Worm (Caenorhabditis elegans): ENCODE measurements around the gene smf-2.
A peak's percentile ranks its signal among the peaks of the same experiment; 100 is the strongest.

The smf-2 gene

ce11 chrX:6736358-6736991 lies 18.0 kb upstream of the smf-2 start:
- TF ChIP-seq lin-39 (tag; optimal IDR thresholded peaks at IDR 0.05) (no peak), unc-86 (tag; optimal IDR thresholded peaks at IDR 0.05) (peak; percentile 40), dsc-1 (tag; optimal IDR thresholded peaks at IDR 0.05) (peak; percentile 68), sup-37 (GFP tag; optimal IDR thresholded peaks at IDR 0.05) (no peak), snpc-4 (tag; optimal IDR thresholded peaks at IDR 0.05) (no peak), unc-98 (GFP tag; IDR thresholded peaks at IDR 0.05) (no peak), dpl-1 (GFP tag; optimal IDR thresholded peaks at IDR 0.05) (peak in 1 of 3 experiments; percentile 17), ceh-88 (GFP tag; IDR thresholded peaks at IDR 0.05) (no peak), ama-1 (optimal IDR thresholded peaks at IDR 0.05) (no peak), sox-4 (tag; optimal IDR thresholded peaks at IDR 0.05) (peak; percentile 47), ces-1 (GFP tag; optimal IDR thresholded peaks at IDR 0.05) (no peak), lin-35 (GFP tag; optimal IDR thresholded peaks at IDR 0.05) (peak in 1 of 2 experiments; percentile 76), unc-30 (tag; optimal IDR thresholded peaks at IDR 0.05) (no peak), grh-1 (GFP tag; IDR thresholded peaks at IDR 0.05) (peak; percentile 68), ceh-90 (tag; optimal IDR thresholded peaks at IDR 0.05) (no peak), nhr-84 (tag; optimal IDR thresholded peaks at IDR 0.05) (no peak), aly-2 (tag; optimal IDR thresholded peaks at IDR 0.05) (no peak), nhr-77 (tag; optimal IDR thresholded peaks at IDR 0.05) (peak; percentile 3), efl-3 (GFP tag; optimal IDR thresholded peaks at IDR 0.05) (no peak), lin-13 (GFP tag; optimal IDR thresholded peaks at IDR 0.05) (no peak), pqm-1 (tag; optimal IDR thresholded peaks at IDR 0.05) (no peak), elt-3 (tag; optimal IDR thresholded peaks at IDR 0.05) (peak; percentile 94 to 99 (median 98)), rnt-1 (tag; optimal IDR thresholded peaks at IDR 0.05) (peak; percentile 21), nhr-85 (tag) (peak; percentile 99), lin-14 (GFP tag; optimal IDR thresholded peaks at IDR 0.05) (peak; percentile 93), jun-1 (tag; optimal IDR thresholded peaks at IDR 0.05) (no peak), ceh-82 (tag; optimal IDR thresholded peaks at IDR 0.05) (no peak), fkh-8 (tag; optimal IDR thresholded peaks at IDR 0.05) (peak; percentile 94), nhr-90 (tag; optimal IDR thresholded peaks at IDR 0.05; ENCODE audit: poor library complexity) (peak; percentile 81), nhr-19 (GFP tag; conservative IDR thresholded peaks at IDR 0.05) (peak; percentile 70), C16A3.4 (tag; optimal IDR thresholded peaks at IDR 0.05) (peak; percentile 45), mep-1 (tag; optimal IDR thresholded peaks at IDR 0.05) (peak; percentile 63), nhr-20 (tag; optimal IDR thresholded peaks at IDR 0.05) (peak; percentile 86), ets-5 (GFP tag; IDR thresholded peaks at IDR 0.05) (no peak), blmp-1 (tag; optimal IDR thresholded peaks at IDR 0.05) (peak; percentile 89), sptf-1 (tag; optimal IDR thresholded peaks at IDR 0.05) (no peak), lin-15B (tag; optimal IDR thresholded peaks at IDR 0.05) (no peak), nhr-11 (tag; optimal IDR thresholded peaks at IDR 0.05) (peak; percentile 31), nhr-12 (tag; optimal IDR thresholded peaks at IDR 0.05) (no peak), alr-1 (tag; optimal IDR thresholded peaks at IDR 0.05; ENCODE audit: borderline replicate concordance) (no peak), hlh-4 (tag; optimal IDR thresholded peaks at IDR 0.05) (no peak), egl-27 (tag; optimal IDR thresholded peaks at IDR 0.05) (peak in 1 of 2 experiments; percentile 31), xbp-1 (tag; optimal IDR thresholded peaks at IDR 0.05) (peak; percentile 16), nhr-71 (tag; optimal IDR thresholded peaks at IDR 0.05) (peak; percentile 88), nhr-28 (tag; optimal IDR thresholded peaks at IDR 0.05) (no peak), egl-13 (tag; optimal IDR thresholded peaks at IDR 0.05) (peak; percentile 37), mdl-1 (tag; optimal IDR thresholded peaks at IDR 0.05) (no peak), pag-3 (tag; optimal IDR thresholded peaks at IDR 0.05; ENCODE audit: borderline replicate concordance, insufficient read depth) (no peak), C34B4.2 (tag; optimal IDR thresholded peaks at IDR 0.05) (no peak), mef-2 (tag; optimal IDR thresholded peaks at IDR 0.05) (no peak), pax-3 (tag; optimal IDR thresholded peaks at IDR 0.05) (no peak), vab-15 (tag; optimal IDR thresholded peaks at IDR 0.05) (peak; percentile 45), tbx-2 (tag; optimal IDR thresholded peaks at IDR 0.05) (peak; percentile 71)
